Worm (Caenorhabditis elegans) whole organism, late embryonic: ENCODE results near the gene fbxa-56.

Source experiments
- pqm-1 ChIP-seq: sonication (generic microtip); optimal IDR thresholded peaks from 2 replicates; lab custom pipeline; 2016; ENCODE audit warnings: missing genetic modification characterization, missing compliant biosample characterization
- ref-2 ChIP-seq: sonication (generic microtip); optimal IDR thresholded peaks from 2 replicates; lab custom pipeline; 2016; ENCODE audit warnings: missing genetic modification characterization, missing compliant biosample characterization

ce11 chrIII:916897-917296 lies 21.0 kb downstream of the fbxa-56 start, which contains the start of gene idpp-13:
- TF ChIP-seq ref-2 (tag; lab: Kevin White, UChicago) (no peak), pqm-1 (tag; lab: Kevin White, UChicago) (no peak)
